Worm (Caenorhabditis elegans) whole organism, midembryonic: ENCODE results near the gene sax-1.

Experiments used
- cog-1 ChIP-seq: sonication (generic microtip); optimal IDR thresholded peaks from 2 replicates; lab custom pipeline; 2016; ENCODE audit warnings: missing genetic modification characterization, missing compliant biosample characterization
- ztf-23 ChIP-seq: fragments of 200-800 bp; sonication (Bioruptor generic); IDR thresholded peaks from 2 replicates; pipeline ENCODE4 v1.3.6; 2022; ENCODE audit warnings: missing genetic modification reagents, missing genetic modification characterization, missing compliant biosample characterization

- TF ChIP-seq cog-1 (tag; lab: Kevin White, UChicago), result no peak
- TF ChIP-seq ztf-23, result no peak
These were observed 21.9 kb downstream of the sax-1 start, which contains the start of gene vep-2 for ce11 chrX:3628016-3628415.
